Fruit fly (Drosophila melanogaster) whole organism, embryonic: ENCODE measurements around the gene CG16972.

Experiments
- ATbp ChIP-seq: fragments of 200-800 bp; sonication (Bioruptor generic); optimal IDR thresholded peaks from 2 replicates; lab custom pipeline; 2017; ENCODE audit warnings: missing biosample characterization, mild to moderate bottlenecking, missing genetic modification characterization, missing genetic modification reagents
- Asciz ChIP-seq: fragments of 200-800 bp; sonication (Bioruptor generic); optimal IDR thresholded peaks from 2 replicates; lab custom pipeline; 2017; ENCODE audit warnings: missing biosample characterization, mild to moderate bottlenecking, missing genetic modification characterization, missing genetic modification reagents
- Atf3 ChIP-seq: fragments of 200-800 bp; sonication (Bioruptor generic); optimal IDR thresholded peaks from 3 replicates; lab custom pipeline; 2016; ENCODE audit warnings: missing biosample characterization, missing genetic modification characterization
- Atf6 ChIP-seq: fragments of 200-800 bp; sonication (Bioruptor generic); IDR thresholded peaks from 2 replicates; pipeline ENCODE4 v1.3.6; 2022; ENCODE audit warnings: missing biosample characterization, missing genetic modification characterization
- Bdp1 ChIP-seq: fragments of 200-800 bp; sonication (Bioruptor generic); optimal IDR thresholded peaks from 3 replicates; lab custom pipeline; 2016; ENCODE audit warnings: missing biosample characterization, missing genetic modification characterization
- Bteb2 ChIP-seq: fragments of 200-800 bp; sonication (Bioruptor generic); optimal IDR thresholded peaks from 2 replicates; lab custom pipeline; 2016; ENCODE audit warnings: missing biosample characterization, missing genetic modification characterization
- CG10654 ChIP-seq: fragments of 200-800 bp; sonication (Bioruptor generic); optimal IDR thresholded peaks from 2 replicates; lab custom pipeline; 2016; ENCODE audit warnings: missing biosample characterization, missing genetic modification characterization
- CG13287 ChIP-seq: fragments of 200-800 bp; sonication (Bioruptor generic); IDR thresholded peaks from 2 replicates; pipeline ENCODE4 v1.3.6; 2022; ENCODE audit warnings: missing biosample characterization, missing genetic modification characterization; ENCODE audit not compliant: partially characterized antibody
- CG15514 ChIP-seq: fragments of 200-800 bp; sonication (Bioruptor generic); optimal IDR thresholded peaks from 3 replicates; lab custom pipeline; 2017; ENCODE audit warnings: missing biosample characterization, missing genetic modification characterization, mild to moderate bottlenecking, moderate library complexity, missing genetic modification reagents
- CG16813 ChIP-seq: fragments of 200-800 bp; sonication (Bioruptor generic); IDR thresholded peaks from 3 replicates; pipeline ENCODE4 v1.3.6; 2022; ENCODE audit warnings: missing biosample characterization, missing genetic modification characterization; ENCODE audit not compliant: partially characterized antibody
- CG18011 ChIP-seq: fragments of 200-800 bp; sonication (Bioruptor generic); optimal IDR thresholded peaks from 2 replicates; lab custom pipeline; 2017; ENCODE audit warnings: missing biosample characterization, missing genetic modification characterization, mild to moderate bottlenecking, moderate library complexity, missing genotype
- CG2202 ChIP-seq: fragments of 200-800 bp; sonication (Bioruptor generic); optimal IDR thresholded peaks from 2 replicates; lab custom pipeline; 2018; ENCODE audit warnings: missing biosample characterization, mild to moderate bottlenecking, missing genetic modification characterization
- CG33213 ChIP-seq: fragments of 200-800 bp; sonication (Bioruptor generic); optimal IDR thresholded peaks from 3 replicates; lab custom pipeline; 2016; ENCODE audit warnings: missing biosample characterization, missing genetic modification characterization
- CG3407 ChIP-seq: fragments of 200-800 bp; sonication (Bioruptor generic); optimal IDR thresholded peaks from 2 replicates; lab custom pipeline; 2018; ENCODE audit warnings: missing biosample characterization, mild to moderate bottlenecking, missing genetic modification characterization
- CG3995 ChIP-seq: fragments of 200-800 bp; sonication (Bioruptor generic); optimal IDR thresholded peaks from 3 replicates; lab custom pipeline; 2016; ENCODE audit warnings: missing biosample characterization, missing genetic modification characterization
- CG5180 ChIP-seq: fragments of 200-800 bp; sonication (Bioruptor generic); optimal IDR thresholded peaks from 3 replicates; lab custom pipeline; 2017; ENCODE audit warnings: missing biosample characterization, missing genetic modification characterization, mild to moderate bottlenecking, moderate library complexity, missing genetic modification reagents
- CG5245 ChIP-seq: fragments of 200-800 bp; sonication (Bioruptor generic); optimal IDR thresholded peaks from 3 replicates; lab custom pipeline; 2016; ENCODE audit warnings: missing biosample characterization, missing genetic modification characterization
- CG7963 ChIP-seq: fragments of 200-800 bp; sonication (Bioruptor generic); IDR thresholded peaks from 3 replicates; pipeline ENCODE4 v1.3.6; 2022; ENCODE audit warnings: missing biosample characterization, missing genetic modification characterization; ENCODE audit not compliant: partially characterized antibody
- CG9797 ChIP-seq: fragments of 200-800 bp; sonication (Bioruptor generic); optimal IDR thresholded peaks from 3 replicates; lab custom pipeline; 2018; ENCODE audit warnings: missing biosample characterization, mild to moderate bottlenecking, missing genetic modification characterization
- CG9876 ChIP-seq: fragments of 200-800 bp; sonication (Bioruptor generic); optimal IDR thresholded peaks from 2 replicates; lab custom pipeline; 2016; ENCODE audit warnings: missing biosample characterization, missing genetic modification characterization
- CkIIα-i1 ChIP-seq: fragments of 200-800 bp; sonication (Bioruptor generic); IDR thresholded peaks from 2 replicates; pipeline ENCODE4 v1.3.6; 2022; ENCODE audit warnings: missing biosample characterization, missing genetic modification characterization
- Dfd ChIP-seq, 2 experiments: fragments of >200 bp; optimal IDR thresholded peaks; 2 replicates each; lab custom pipeline; 2017; ENCODE audit warnings: missing biosample characterization in 2 of 2, missing genetic modification characterization in 2 of 2
- Doc2 ChIP-seq: fragments of 200-800 bp; sonication (Bioruptor generic); IDR thresholded peaks from 2 replicates; pipeline ENCODE4 v1.3.6; 2022; ENCODE audit warnings: missing biosample characterization, missing genetic modification characterization
- Doc3 ChIP-seq: fragments of 200-800 bp; sonication (Bioruptor generic); IDR thresholded peaks from 3 replicates; pipeline ENCODE4 v1.3.6; 2022; ENCODE audit warnings: missing biosample characterization, missing genetic modification characterization; ENCODE audit not compliant: partially characterized antibody
- Dp ChIP-seq: fragments of 200-800 bp; sonication (Bioruptor generic); optimal IDR thresholded peaks from 2 replicates; lab custom pipeline; 2018; ENCODE audit warnings: missing biosample characterization, mild to moderate bottlenecking, missing genetic modification characterization, moderate library complexity
- ERR ChIP-seq: fragments of 200-800 bp; sonication (Bioruptor generic); optimal IDR thresholded peaks from 2 replicates; lab custom pipeline; 2016; ENCODE audit warnings: missing biosample characterization, missing genetic modification characterization
- Eip74EF ChIP-seq, 2 experiments: fragments of 200-800 bp in 1 of 2; fragments of >200 bp in 1 of 2; sonication (Bioruptor generic) in 1 of 2; optimal IDR thresholded peaks; 2 replicates each; lab custom pipeline; 2017 to 2019; ENCODE audit warnings: missing biosample characterization in 2 of 2, missing genetic modification characterization in 2 of 2, mild to moderate bottlenecking in 1 of 2, moderate library complexity in 1 of 2
- Fer3 ChIP-seq: fragments of 200-800 bp; sonication (Bioruptor generic); optimal IDR thresholded peaks from 2 replicates; lab custom pipeline; 2018; ENCODE audit warnings: missing biosample characterization, mild to moderate bottlenecking, missing genetic modification characterization, moderate library complexity
- MBD-R2 ChIP-seq: fragments of 200-800 bp; sonication (Bioruptor generic); IDR thresholded peaks from 2 replicates; pipeline ENCODE4 v1.3.6; 2022; ENCODE audit warnings: missing biosample characterization, missing genetic modification characterization
- Nf-YA ChIP-seq: fragments of 200-800 bp; sonication (Bioruptor generic); IDR thresholded peaks from 2 replicates; pipeline ENCODE4 v1.3.6; 2022; ENCODE audit warnings: missing biosample characterization, missing genetic modification characterization
- Rfx ChIP-seq: fragments of 200-800 bp; sonication (Bioruptor generic); IDR thresholded peaks from 2 replicates; pipeline ENCODE4 v1.3.6; 2022; ENCODE audit warnings: missing biosample characterization, missing genetic modification characterization
- Sry-δ ChIP-seq: fragments of 200-800 bp; sonication (Bioruptor generic); optimal IDR thresholded peaks from 2 replicates; lab custom pipeline; 2016; ENCODE audit warnings: missing biosample characterization, missing genetic modification characterization
- amos ChIP-seq: fragments of 200-800 bp; sonication (Bioruptor generic); IDR thresholded peaks from 2 replicates; pipeline ENCODE4 v1.3.6; 2022; ENCODE audit warnings: missing biosample characterization, missing genetic modification characterization; ENCODE audit not compliant: partially characterized antibody
- ase ChIP-seq: fragments of 200-800 bp; sonication (Bioruptor generic); IDR thresholded peaks from 3 replicates; pipeline ENCODE4 v1.3.6; 2022; ENCODE audit warnings: missing biosample characterization, missing genetic modification characterization
- bbx ChIP-seq: fragments of 200-800 bp; sonication (Bioruptor generic); IDR thresholded peaks from 2 replicates; pipeline ENCODE4 v1.3.6; 2022; ENCODE audit warnings: missing biosample characterization, missing genetic modification characterization; ENCODE audit not compliant: partially characterized antibody
- chm ChIP-seq: fragments of 200-800 bp; sonication (Bioruptor generic); IDR thresholded peaks from 2 replicates; pipeline ENCODE4 v1.3.6; 2022; ENCODE audit warnings: missing biosample characterization, missing genetic modification characterization
- dmrt99B ChIP-seq: fragments of 200-800 bp; sonication (Bioruptor generic); optimal IDR thresholded peaks from 2 replicates; lab custom pipeline; 2018; ENCODE audit warnings: missing biosample characterization, mild to moderate bottlenecking, missing genetic modification characterization, moderate library complexity
- fd102C ChIP-seq: fragments of 200-800 bp; sonication (Bioruptor generic); optimal IDR thresholded peaks from 2 replicates; lab custom pipeline; 2018; ENCODE audit warnings: missing biosample characterization, mild to moderate bottlenecking, missing genetic modification characterization, moderate library complexity
- gce ChIP-seq: fragments of 200-800 bp; sonication (Bioruptor generic); IDR thresholded peaks from 3 replicates; pipeline ENCODE4 v1.3.6; 2022; ENCODE audit warnings: missing biosample characterization, missing genetic modification characterization
- insv ChIP-seq, 2 experiments: fragments of 200-800 bp; sonication (Bioruptor generic); optimal IDR thresholded peaks; 3 replicates each; lab custom pipeline; 2016 to 2018; ENCODE audit warnings: missing biosample characterization in 2 of 2, missing genetic modification characterization in 2 of 2
- lab ChIP-seq: fragments of 200-800 bp; sonication (Bioruptor generic); optimal IDR thresholded peaks from 3 replicates; lab custom pipeline; 2017; ENCODE audit warnings: missing biosample characterization, missing genetic modification characterization, mild to moderate bottlenecking, moderate library complexity, missing genetic modification reagents
- luna ChIP-seq: fragments of 200-800 bp; sonication (Bioruptor generic); optimal IDR thresholded peaks from 2 replicates; lab custom pipeline; 2016; ENCODE audit warnings: missing biosample characterization, missing genetic modification characterization
- pfk ChIP-seq: fragments of 200-800 bp; sonication (Bioruptor generic); optimal IDR thresholded peaks from 2 replicates; lab custom pipeline; 2018; ENCODE audit warnings: missing biosample characterization, mild to moderate bottlenecking, missing genetic modification characterization, moderate library complexity
- pum ChIP-seq: fragments of 200-800 bp; sonication (Bioruptor generic); optimal IDR thresholded peaks from 2 replicates; lab custom pipeline; 2016; ENCODE audit warnings: missing biosample characterization, missing genetic modification characterization
- rib ChIP-seq: fragments of 200-800 bp; sonication (Bioruptor generic); IDR thresholded peaks from 2 replicates; pipeline ENCODE4 v1.3.6; 2022; ENCODE audit warnings: missing biosample characterization, missing genetic modification characterization
- stc ChIP-seq: fragments of 200-800 bp; sonication (Bioruptor generic); IDR thresholded peaks from 2 replicates; pipeline ENCODE4 v1.3.6; 2022; ENCODE audit warnings: missing biosample characterization, missing genetic modification characterization
- tio ChIP-seq: fragments of 200-800 bp; sonication (Bioruptor generic); optimal IDR thresholded peaks from 2 replicates; lab custom pipeline; 2017; ENCODE audit warnings: missing biosample characterization, missing genetic modification characterization, inconsistent platforms
- trem ChIP-seq: fragments of 200-800 bp; optimal IDR thresholded peaks from 3 replicates; lab custom pipeline; 2019; ENCODE audit warnings: missing biosample characterization, mild to moderate bottlenecking, missing genetic modification characterization, moderate library complexity
- zen ChIP-seq: fragments of 200-800 bp; sonication (Bioruptor generic); optimal IDR thresholded peaks from 3 replicates; lab custom pipeline; 2018; ENCODE audit warnings: missing biosample characterization, mild to moderate bottlenecking, missing genetic modification characterization, moderate library complexity

The CG16972 gene

DNA sequence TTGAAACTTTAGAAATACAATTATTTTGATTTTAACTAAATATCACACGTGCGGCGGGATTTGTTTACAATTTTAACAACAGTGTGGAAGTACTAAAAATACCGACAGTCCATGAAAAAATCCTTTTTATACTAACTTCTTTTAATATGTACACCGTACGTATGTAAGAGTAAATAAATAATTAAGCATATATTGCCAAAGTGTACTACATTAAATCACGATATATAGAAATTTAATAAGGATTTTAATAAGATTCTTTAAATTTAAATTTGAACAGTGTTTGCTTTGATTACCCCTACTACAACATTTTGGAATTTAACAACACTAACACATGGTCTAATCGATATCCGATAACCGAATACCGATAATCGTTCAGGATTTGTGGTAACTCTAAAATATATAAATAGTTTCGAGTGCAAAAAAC is 19.1 kb upstream of the CG16972 start, which contains the start of the genes Ski6 and CG16812 (continued):
- peak; percentile 43 for TF ChIP-seq CG2202 (tag; lab: Kevin White, UChicago)
- peak; percentile 42 for TF ChIP-seq Sry-δ (GFP tag; lab: Kevin White, UChicago)
- TF ChIP-seq ATbp (GFP tag; lab: Kevin White, UChicago), result no peak
- TF ChIP-seq Nf-YA, result 0 out of 2 replicates have a peak, but pooled peaks have one; percentile 4
- peak; percentile 33 for TF ChIP-seq CG33213 (GFP tag; lab: Kevin White, UChicago)
- peak; percentile 65 for TF ChIP-seq stc (GFP tag; lab: Robert Waterston, UW)
- no peak for TF ChIP-seq fd102C (GFP tag; lab: Kevin White, UChicago)
- TF ChIP-seq luna (GFP tag; lab: Kevin White, UChicago), result no peak
- peak; percentile 63; the same call in 2 of the 3 replicates for TF ChIP-seq CG16813 (GFP tag; lab: Robert Waterston, UW)
- TF ChIP-seq gce, result no peak
- TF ChIP-seq tio, result no peak
- peak; percentile 89 for TF ChIP-seq trem (tag; lab: Kevin White, UChicago)
- TF ChIP-seq lab, result no peak
- TF ChIP-seq CG9876 (GFP tag; lab: Kevin White, UChicago), result no peak
- no peak for TF ChIP-seq bbx
- no peak for TF ChIP-seq chm
- TF ChIP-seq ase (GFP tag; lab: Robert Waterston, UW), result peak; percentile 65; the same call in 2 of the 3 replicates
- TF ChIP-seq CG5180, result no peak
- peak; percentile 82 for TF ChIP-seq Fer3
- TF ChIP-seq CG13287 (GFP tag; lab: Robert Waterston, UW), result peak; percentile 65
- no peak for TF ChIP-seq CG3995 (GFP tag; lab: Kevin White, UChicago)
- no peak for TF ChIP-seq Eip74EF (GFP tag; optimal IDR thresholded peaks at IDR 0.05; lab: Kevin White, UChicago)
- TF ChIP-seq pum (GFP tag; lab: Kevin White, UChicago), result peak; percentile 33
- no peak for TF ChIP-seq Doc2 (GFP tag; lab: Robert Waterston, UW)
- 0 out of 3 replicates have a peak, but pooled peaks have one; percentile 18 for TF ChIP-seq CG7963 (GFP tag; lab: Robert Waterston, UW)
- peak; percentile 83 for TF ChIP-seq zen
- TF ChIP-seq CG5245 (GFP tag; lab: Kevin White, UChicago), result peak; percentile 25
- peak; percentile 66 for TF ChIP-seq Atf6 (GFP tag; lab: Robert Waterston, UW)
- no peak for TF ChIP-seq pfk (GFP tag; lab: Kevin White, UChicago)
- no peak for TF ChIP-seq CG18011 (GFP tag; lab: Kevin White, UChicago)
- TF ChIP-seq Bteb2 (GFP tag; lab: Kevin White, UChicago), result peak; percentile 52
- no peak for TF ChIP-seq Bdp1
- no peak for TF ChIP-seq Asciz (GFP tag; lab: Kevin White, UChicago)
- TF ChIP-seq Atf3 (GFP tag; lab: Kevin White, UChicago), result no peak
- TF ChIP-seq CkIIα-i1 (GFP tag; lab: Robert Waterston, UW), result no peak
- TF ChIP-seq insv (GFP tag; optimal IDR thresholded peaks at IDR 0.05; lab: Kevin White, UChicago), result peak in 1 of 2 experiments; percentile 33
- peak; percentile 67 for TF ChIP-seq CG9797 (GFP tag; lab: Kevin White, UChicago)
- peak; percentile 51 for TF ChIP-seq CG15514 (GFP tag; lab: Kevin White, UChicago)
- peak; percentile 65 for TF ChIP-seq CG10654 (GFP tag; lab: Kevin White, UChicago)
- TF ChIP-seq ERR (GFP tag; lab: Kevin White, UChicago), result no peak
- TF ChIP-seq amos (GFP tag; lab: Robert Waterston, UW), result peak; percentile 16; the same call in 1 of the 2 replicates
- no peak; the same call in 2 of the 3 replicates for TF ChIP-seq Doc3 (GFP tag; lab: Robert Waterston, UW)
- no peak for TF ChIP-seq rib (GFP tag; lab: Robert Waterston, UW)
- no peak for TF ChIP-seq dmrt99B
- TF ChIP-seq Dfd (GFP tag; optimal IDR thresholded peaks at IDR 0.05; lab: Kevin White, UChicago), result no peak
- TF ChIP-seq Rfx, result peak; percentile 73
- peak; percentile 34 for TF ChIP-seq CG3407
- peak; percentile 57 for TF ChIP-seq Dp (GFP tag; lab: Kevin White, UChicago)
- TF ChIP-seq MBD-R2 (GFP tag; lab: Robert Waterston, UW), result peak; percentile 60; the same call in 1 of the 2 replicates
